Fruit fly (Drosophila melanogaster) whole organism, wandering third instar larva: ENCODE measurements around the gene CG7656.

ENCODE experiments used
- Abd-B ChIP-seq: fragments of >200 bp; optimal IDR thresholded peaks from 2 replicates; lab custom pipeline; 2017; ENCODE audit warnings: missing biosample characterization, missing genetic modification characterization
- CG32264 ChIP-seq: fragments of 200-800 bp; sonication (Bioruptor generic); optimal IDR thresholded peaks from 2 replicates; lab custom pipeline; 2016; ENCODE audit warnings: missing biosample characterization, missing genetic modification characterization
- CG9705 ChIP-seq: fragments of 200-800 bp; sonication (Bioruptor generic); optimal IDR thresholded peaks from 2 replicates; lab custom pipeline; 2018; ENCODE audit warnings: missing biosample characterization, mild to moderate bottlenecking, missing genetic modification characterization
- CrebA ChIP-seq: fragments of 200-800 bp; sonication (Bioruptor generic); optimal IDR thresholded peaks from 2 replicates; lab custom pipeline; 2016; ENCODE audit warnings: missing biosample characterization, mild to moderate bottlenecking, missing genetic modification characterization, borderline replicate concordance
- Dif ChIP-seq: fragments of 200-275, 200-300 bp; sonication (Bioruptor generic); optimal IDR thresholded peaks from 2 replicates; lab custom pipeline; 2018; ENCODE audit warnings: missing biosample characterization, missing genetic modification characterization; ENCODE audit not compliant: partially characterized antibody
- GATAd ChIP-seq: sonication (Bioruptor generic); optimal IDR thresholded peaks from 2 replicates; lab custom pipeline; 2016; ENCODE audit warnings: missing biosample characterization, missing genetic modification characterization
- Hnf4 ChIP-seq: fragments of 200-800 bp; sonication (Bioruptor generic); optimal IDR thresholded peaks from 2 replicates; lab custom pipeline; 2016; ENCODE audit warnings: missing biosample characterization, mild to moderate bottlenecking, missing genetic modification characterization
- Hr83 ChIP-seq: fragments of 200-300 bp; sonication (Bioruptor generic); optimal IDR thresholded peaks from 2 replicates; lab custom pipeline; 2016; ENCODE audit warnings: missing biosample characterization, mild to moderate bottlenecking, missing genetic modification characterization, moderate library complexity; ENCODE audit not compliant: poor library complexity, severe bottlenecking
- Jra ChIP-seq: sonication (Bioruptor generic); optimal IDR thresholded peaks from 2 replicates; lab custom pipeline; 2016; ENCODE audit warnings: missing biosample characterization, missing genetic modification characterization
- Mio ChIP-seq: sonication (Bioruptor generic); optimal IDR thresholded peaks from 2 replicates; lab custom pipeline; 2016; ENCODE audit warnings: missing biosample characterization, missing genetic modification characterization
- N ChIP-seq: fragments of >200 bp; optimal IDR thresholded peaks from 2 replicates; lab custom pipeline; 2018; ENCODE audit warnings: missing biosample characterization, missing external identifiers, missing genetic modification characterization
- OdsH ChIP-seq: fragments of 200-800 bp; sonication (Bioruptor generic); optimal IDR thresholded peaks from 2 replicates; lab custom pipeline; 2016; ENCODE audit warnings: missing biosample characterization, mild to moderate bottlenecking, missing genetic modification characterization
- Rel ChIP-seq, 2 experiments: fragments of 200-800 bp; sonication (Bioruptor generic) in 1 of 2; optimal IDR thresholded peaks; 2 replicates in 1 of 2; 3 replicates in 1 of 2; lab custom pipeline; 2016 to 2019; ENCODE audit warnings: mild to moderate bottlenecking in 2 of 2, missing biosample characterization in 2 of 2, missing genetic modification characterization in 2 of 2, moderate library complexity in 1 of 2
- Sp1 ChIP-seq: fragments of 200-800 bp; sonication (Bioruptor generic); optimal IDR thresholded peaks from 3 replicates; lab custom pipeline; 2019; ENCODE audit warnings: missing biosample characterization, mild to moderate bottlenecking, missing genetic modification characterization, moderate library complexity
- Vsx2 ChIP-seq: fragments of 200-300, 225-300 bp; sonication (Bioruptor generic); optimal IDR thresholded peaks from 2 replicates; lab custom pipeline; 2018; ENCODE audit warnings: missing biosample characterization, missing genetic modification characterization; ENCODE audit not compliant: partially characterized antibody
- br ChIP-seq: fragments of 200-800 bp; sonication (Bioruptor generic); optimal IDR thresholded peaks from 2 replicates; lab custom pipeline; 2016; ENCODE audit warnings: missing biosample characterization, missing genetic modification characterization
- brk ChIP-seq: fragments of 200-800 bp; sonication (Bioruptor generic); optimal IDR thresholded peaks from 2 replicates; lab custom pipeline; 2016; ENCODE audit warnings: missing biosample characterization, mild to moderate bottlenecking, missing genetic modification characterization
- dl ChIP-seq, 2 experiments: fragments of 175-275, 200-275 bp in 1 of 2; fragments of 200-275 bp in 1 of 2; sonication (Bioruptor generic); optimal IDR thresholded peaks; lab custom pipeline; 2018; ENCODE audit warnings: mild to moderate bottlenecking in 2 of 2, missing biosample characterization in 2 of 2, missing genetic modification characterization in 2 of 2, moderate library complexity in 2 of 2; ENCODE audit not compliant: partially characterized antibody in 2 of 2, insufficient read depth in 1 of 2
- dmrt93B ChIP-seq: fragments of 200-800 bp; sonication (Bioruptor generic); optimal IDR thresholded peaks from 2 replicates; lab custom pipeline; 2018; ENCODE audit warnings: missing biosample characterization, mild to moderate bottlenecking, missing genetic modification characterization
- dsf ChIP-seq: sonication (Bioruptor generic); optimal IDR thresholded peaks from 2 replicates; lab custom pipeline; 2016; ENCODE audit warnings: missing biosample characterization, missing genetic modification characterization, borderline replicate concordance
- ey ChIP-seq: fragments of 200-800 bp; sonication (Bioruptor generic); optimal IDR thresholded peaks from 2 replicates; lab custom pipeline; 2016; ENCODE audit warnings: missing biosample characterization, missing genetic modification characterization
- foxo ChIP-seq, 2 experiments: fragments of 200-800 bp; sonication (Bioruptor generic); optimal IDR thresholded peaks; 2 replicates in 1 of 2; 3 replicates in 1 of 2; lab custom pipeline; 2016 to 2017; ENCODE audit warnings: missing biosample characterization in 2 of 2, missing genetic modification characterization in 2 of 2
- fru ChIP-seq: fragments of 200-800 bp; sonication (Bioruptor generic); optimal IDR thresholded peaks from 3 replicates; lab custom pipeline; 2016; ENCODE audit warnings: missing biosample characterization, mild to moderate bottlenecking, missing genetic modification characterization
- h ChIP-seq: fragments of 200-800 bp; sonication (Bioruptor generic); optimal IDR thresholded peaks from 3 replicates; lab custom pipeline; 2016; ENCODE audit warnings: missing biosample characterization, mild to moderate bottlenecking, missing genetic modification characterization
- jim ChIP-seq: fragments of 175-275, 200-325 bp; sonication (Bioruptor generic); optimal IDR thresholded peaks from 2 replicates; lab custom pipeline; 2016; ENCODE audit warnings: missing biosample characterization, mild to moderate bottlenecking, missing genetic modification characterization
- lola ChIP-seq: fragments of >200 bp; optimal IDR thresholded peaks from 2 replicates; lab custom pipeline; 2017; ENCODE audit warnings: missing biosample characterization, missing genetic modification characterization
- pan ChIP-seq: fragments of >200 bp; optimal IDR thresholded peaks from 2 replicates; lab custom pipeline; 2017
- psq ChIP-seq: fragments of 200-800 bp; sonication (Bioruptor generic); optimal IDR thresholded peaks from 3 replicates; lab custom pipeline; 2017; ENCODE audit warnings: missing biosample characterization, mild to moderate bottlenecking, missing genetic modification characterization, moderate library complexity
- rgr ChIP-seq: fragments of 200-800 bp; sonication (Bioruptor generic); optimal IDR thresholded peaks from 3 replicates; lab custom pipeline; 2016; ENCODE audit warnings: missing biosample characterization, mild to moderate bottlenecking, missing genetic modification characterization
- sage ChIP-seq: fragments of 200-800 bp; sonication (Bioruptor generic); optimal IDR thresholded peaks from 2 replicates; lab custom pipeline; 2016; ENCODE audit warnings: missing biosample characterization, mild to moderate bottlenecking, missing genetic modification characterization
- sv ChIP-seq: fragments of 200-800 bp; sonication (Bioruptor generic); optimal IDR thresholded peaks from 3 replicates; lab custom pipeline; 2016; ENCODE audit warnings: missing biosample characterization, missing genetic modification characterization
- usp ChIP-seq: fragments of >200 bp; optimal IDR thresholded peaks from 2 replicates; lab custom pipeline; 2017; ENCODE audit warnings: missing biosample characterization, missing genetic modification characterization
- woc ChIP-seq: sonication (Bioruptor generic); optimal IDR thresholded peaks from 2 replicates; lab custom pipeline; 2016; ENCODE audit warnings: missing biosample characterization, mild to moderate bottlenecking, missing genetic modification characterization

The CG7656 gene

DNA sequence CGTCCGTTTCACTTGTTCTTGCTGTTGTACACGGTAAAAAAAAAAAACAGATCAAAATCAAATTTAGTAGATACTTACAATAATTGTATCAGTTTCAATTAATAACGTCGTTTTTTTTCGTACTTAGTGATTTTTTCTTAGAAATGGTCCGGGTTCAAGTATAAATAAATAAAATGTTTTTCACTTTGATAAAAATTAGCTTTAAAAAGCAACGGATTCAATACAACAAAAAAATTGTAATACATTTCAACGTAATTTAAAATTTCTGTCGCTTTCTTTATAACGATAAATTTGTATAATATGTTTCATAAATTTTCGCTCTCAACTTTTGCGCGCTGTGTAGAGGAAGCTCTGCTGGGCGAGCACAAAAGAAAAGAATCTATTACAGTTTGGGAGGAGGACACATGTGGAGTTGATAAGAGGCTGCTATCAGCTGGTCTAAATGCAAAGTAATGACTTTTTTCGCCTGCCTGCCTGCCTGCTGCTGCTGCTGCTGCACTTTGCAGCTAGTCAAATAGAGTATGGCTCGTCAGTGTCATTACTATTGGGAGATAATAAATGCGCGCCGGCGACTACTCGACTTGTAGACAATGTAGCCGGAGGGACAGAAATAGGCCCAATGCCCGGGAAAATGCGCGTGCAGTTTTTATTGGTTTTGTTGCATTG, 49.9 kb downstream of the CG7656 start:
- TF ChIP-seq GATAd (GFP tag; lab: Kevin White, UChicago) (no peak), dmrt93B (GFP tag; lab: Kevin White, UChicago) (no peak), fru (GFP tag; lab: Kevin White, UChicago) (peak; percentile 66), jim (GFP tag; lab: Kevin White, UChicago) (no peak), Hnf4 (GFP tag; lab: Kevin White, UChicago) (peak; percentile 14), OdsH (peak; percentile 46), br (GFP tag; lab: Kevin White, UChicago) (peak; percentile 24), Hr83 (GFP tag; lab: Kevin White, UChicago) (no peak), Dif (no peak), foxo (GFP tag; optimal IDR thresholded peaks at IDR 0.05; lab: Kevin White, UChicago) (peak in 1 of 2 experiments; percentile 56), Sp1 (peak; percentile 24), psq (GFP tag; lab: Kevin White, UChicago) (peak; percentile 44), CrebA (GFP tag; lab: Kevin White, UChicago) (no peak), h (GFP tag; lab: Kevin White, UChicago) (peak; percentile 68), Rel (GFP tag; optimal IDR thresholded peaks at IDR 0.05; lab: Kevin White, UChicago) (no peak), Rel (tag; optimal IDR thresholded peaks at IDR 0.05; lab: Kevin White, UChicago) (peak; percentile 25), CG32264 (GFP tag; lab: Kevin White, UChicago) (no peak), sv (GFP tag; lab: Kevin White, UChicago) (peak; percentile 10), usp (GFP tag; lab: Kevin White, UChicago) (no peak), Vsx2 (GFP tag; lab: Kevin White, UChicago) (no peak), dsf (no peak), brk (GFP tag; lab: Kevin White, UChicago) (peak; percentile 36), ey (GFP tag; lab: Kevin White, UChicago) (peak; percentile 53), sage (GFP tag; lab: Kevin White, UChicago) (no peak), rgr (peak; percentile 53)

DNA sequence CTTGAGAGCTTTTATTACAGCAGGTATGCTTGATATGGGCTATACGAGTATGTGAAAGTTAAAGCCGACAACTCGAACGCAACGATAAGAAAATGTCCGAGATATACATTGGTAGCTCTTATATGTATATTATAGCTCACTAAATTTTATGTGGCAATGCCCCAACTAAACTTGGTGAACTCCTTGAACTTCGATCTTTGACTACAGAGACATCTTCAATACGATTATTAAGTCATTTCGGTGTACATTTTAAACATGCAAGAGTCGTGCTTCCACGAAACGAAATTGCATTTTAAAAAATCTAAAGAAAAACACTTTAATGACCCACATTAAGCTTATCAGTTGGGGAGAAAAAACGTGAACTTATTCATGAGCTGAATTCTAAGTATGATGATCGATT, 51.4 kb downstream of the CG7656 start:
- TF ChIP-seq Mio (GFP tag; lab: Kevin White, UChicago) (no peak), pan (lab: Kevin White, UChicago) (no peak), lola (GFP tag; lab: Kevin White, UChicago) (no peak)

- TF ChIP-seq pan (lab: Kevin White, UChicago) (no peak), CG9705 (no peak), Hr83 (GFP tag; lab: Kevin White, UChicago) (no peak), OdsH (no peak), usp (GFP tag; lab: Kevin White, UChicago) (no peak), CG32264 (GFP tag; lab: Kevin White, UChicago) (no peak), Rel (GFP tag; optimal IDR thresholded peaks at IDR 0.05; lab: Kevin White, UChicago) (no peak), Rel (tag; optimal IDR thresholded peaks at IDR 0.05; lab: Kevin White, UChicago) (peak; percentile 77), N (GFP tag; lab: Kevin White, UChicago) (peak; percentile 44), Dif (no peak), dl (GFP tag; optimal IDR thresholded peaks at IDR 0.05; lab: Kevin White, UChicago; ENCODE audit: insufficient read depth in 1 of 2, partially characterized antibody in 2 of 2) (peak in 1 of 2 experiments; percentile 51), Vsx2 (GFP tag; lab: Kevin White, UChicago) (no peak), Jra (GFP tag; lab: Kevin White, UChicago) (no peak), Abd-B (GFP tag; lab: Kevin White, UChicago) (no peak), jim (GFP tag; lab: Kevin White, UChicago) (no peak), psq (GFP tag; lab: Kevin White, UChicago) (no peak), rgr (no peak), woc (GFP tag; lab: Kevin White, UChicago) (peak; percentile 20), foxo (GFP tag; optimal IDR thresholded peaks at IDR 0.05; lab: Kevin White, UChicago) (no peak)
Measured at dm6 chr3L:15535800-15536225, 52.2 kb downstream of the CG7656 start.
